Worm (Caenorhabditis elegans): ENCODE data around the gene K05F1.10.

- no peak for TF ChIP-seq ama-1 (optimal IDR thresholded peaks at IDR 0.05)
- TF ChIP-seq pha-4 (tag; optimal IDR thresholded peaks at IDR 0.05): no peak
- TF ChIP-seq pat-9 (tag; optimal IDR thresholded peaks at IDR 0.05): no peak
- TF ChIP-seq ets-4 (tag; optimal IDR thresholded peaks at IDR 0.05): no peak
- no peak for TF ChIP-seq ceh-48 (tag; optimal IDR thresholded peaks at IDR 0.05)
- TF ChIP-seq C38D4.7 (GFP tag; optimal IDR thresholded peaks at IDR 0.05): no peak
- TF ChIP-seq hlh-30 (tag; optimal IDR thresholded peaks at IDR 0.05; ENCODE audit: insufficient read depth): no peak
- no peak for TF ChIP-seq nfya-1 (tag; optimal IDR thresholded peaks at IDR 0.05)
- TF ChIP-seq pag-3 (tag; optimal IDR thresholded peaks at IDR 0.05; ENCODE audit: borderline replicate concordance): no peak
- TF ChIP-seq rnt-1 (tag; optimal IDR thresholded peaks at IDR 0.05): no peak
- no peak for TF ChIP-seq mec-3 (tag; optimal IDR thresholded peaks at IDR 0.05; ENCODE audit: borderline replicate concordance)
- no peak for TF ChIP-seq hlh-6 (tag; optimal IDR thresholded peaks at IDR 0.05)
- no peak for TF ChIP-seq pros-1 (tag; optimal IDR thresholded peaks at IDR 0.05)
- TF ChIP-seq nhr-11 (tag; optimal IDR thresholded peaks at IDR 0.05): no peak
Measured at ce11 chrII:5799553-5799952, 5.7 kb downstream of the K05F1.10 start, which contains the start of gene K05F1.8.
